Worm (Caenorhabditis elegans): ENCODE measurements around the gene lipl-4.
A peak's percentile ranks its signal among the peaks of the same experiment; 100 is the strongest.

The lipl-4 gene

ce11 chrV:6544999-6545398 is 5.0 kb upstream of the lipl-4 start:
- TF ChIP-seq nhr-23 (tag; optimal IDR thresholded peaks at IDR 0.05) (peak; percentile 6), hmg-11 (tag; optimal IDR thresholded peaks at IDR 0.05) (no peak), nhr-11 (tag; optimal IDR thresholded peaks at IDR 0.05) (no peak), nhr-25 (tag; optimal IDR thresholded peaks at IDR 0.05) (peak; percentile 41), jun-1 (tag; optimal IDR thresholded peaks at IDR 0.05) (no peak), aly-2 (tag; optimal IDR thresholded peaks at IDR 0.05) (no peak), lin-15B (tag; optimal IDR thresholded peaks at IDR 0.05) (no peak), daf-12 (tag; optimal IDR thresholded peaks at IDR 0.05) (no peak), lsy-12 (tag; optimal IDR thresholded peaks at IDR 0.05) (peak; percentile 9), nhr-43 (tag; optimal IDR thresholded peaks at IDR 0.05; ENCODE audit: poor library complexity, severe bottlenecking) (no peak)

ce11 chrV:6546450-6547171 is 3.4 kb upstream of the lipl-4 start, which contains the start of gene dre-1:
TSS of gene dre-1 (minus strand) at chrV:6546500.
- TF ChIP-seq sea-2 (GFP tag; optimal IDR thresholded peaks at IDR 0.05) (no peak), pha-4 (tag; optimal IDR thresholded peaks at IDR 0.05) (peak; percentile 3), ceh-28 (tag; optimal IDR thresholded peaks at IDR 0.05) (no peak), elt-2 (tag; optimal IDR thresholded peaks at IDR 0.05) (peak; percentile 67), ZK546.5 (tag; optimal IDR thresholded peaks at IDR 0.05) (no peak)

- no peak for TF ChIP-seq lin-15B (tag; optimal IDR thresholded peaks at IDR 0.05)
- TF ChIP-seq snpc-4 (tag; optimal IDR thresholded peaks at IDR 0.05) = no peak
- TF ChIP-seq eor-1 (tag; optimal IDR thresholded peaks at IDR 0.05) = no peak
- TF ChIP-seq nhr-43 (tag; optimal IDR thresholded peaks at IDR 0.05; ENCODE audit: poor library complexity, severe bottlenecking) = no peak
- TF ChIP-seq fkh-2 (tag; optimal IDR thresholded peaks at IDR 0.05) = no peak
- no peak for TF ChIP-seq fkh-10 (GFP tag; optimal IDR thresholded peaks at IDR 0.05)
- no peak for TF ChIP-seq elt-1 (tag; optimal IDR thresholded peaks at IDR 0.05)
- TF ChIP-seq tbx-2 (tag; optimal IDR thresholded peaks at IDR 0.05) = no peak
- TF ChIP-seq unc-39 (tag; optimal IDR thresholded peaks at IDR 0.05) = no peak
- TF ChIP-seq mml-1 (tag; optimal IDR thresholded peaks at IDR 0.05) = no peak
Measured at ce11 chrV:6548309-6548708, 1.7 kb upstream of the lipl-4 start.

ce11 chrV:6549148-6549547 is 823 bp upstream of the lipl-4 start, which contains the start of gene K04A8.20:
TSS of gene K04A8.20 (plus strand) at chrV:6549448.
- TF ChIP-seq fkh-2 (tag; optimal IDR thresholded peaks at IDR 0.05) (no peak), nhr-77 (tag; optimal IDR thresholded peaks at IDR 0.05) (no peak), skn-1 (tag; optimal IDR thresholded peaks at IDR 0.05) (no peak), egl-5 (tag; optimal IDR thresholded peaks at IDR 0.05) (no peak), lin-39 (tag; optimal IDR thresholded peaks at IDR 0.05) (no peak), unc-39 (tag; optimal IDR thresholded peaks at IDR 0.05) (no peak), aly-2 (tag; optimal IDR thresholded peaks at IDR 0.05) (no peak), eor-1 (tag; optimal IDR thresholded peaks at IDR 0.05) (no peak), unc-62 (GFP tag; optimal IDR thresholded peaks at IDR 0.05) (no peak), pqm-1 (tag; optimal IDR thresholded peaks at IDR 0.05) (no peak)

ce11 chrV:6551707-6552390 is 1.9 kb downstream of the lipl-4 start, which contains the start of gene twk-10:
TSS of gene twk-10 (plus strand) at chrV:6552340.
- TF ChIP-seq nhr-43 (tag; optimal IDR thresholded peaks at IDR 0.05; ENCODE audit: poor library complexity, severe bottlenecking) (peak; percentile 47), eor-1 (tag; optimal IDR thresholded peaks at IDR 0.05) (no peak), lsy-12 (tag; optimal IDR thresholded peaks at IDR 0.05) (no peak), ZK546.5 (tag; optimal IDR thresholded peaks at IDR 0.05) (no peak), nhr-12 (tag; optimal IDR thresholded peaks at IDR 0.05) (no peak), egl-5 (tag; optimal IDR thresholded peaks at IDR 0.05) (no peak), pha-4 (tag; optimal IDR thresholded peaks at IDR 0.05) (peak; percentile 60), fkh-2 (tag; optimal IDR thresholded peaks at IDR 0.05) (no peak), pqm-1 (tag; optimal IDR thresholded peaks at IDR 0.05) (peak; percentile 5), nhr-67 (tag; optimal IDR thresholded peaks at IDR 0.05) (no peak), ceh-28 (tag; optimal IDR thresholded peaks at IDR 0.05) (no peak), unc-39 (tag; optimal IDR thresholded peaks at IDR 0.05) (no peak), egl-27 (tag; optimal IDR thresholded peaks at IDR 0.05) (peak; percentile 9), fkh-10 (GFP tag; optimal IDR thresholded peaks at IDR 0.05) (no peak), nhr-23 (tag; optimal IDR thresholded peaks at IDR 0.05) (peak; percentile 12), elt-2 (tag; optimal IDR thresholded peaks at IDR 0.05) (peak; percentile 32)
